Fruit fly (Drosophila melanogaster): Measurements from ENCODE around the gene CG43861.

Gene CG43861

dm6 chr2L:19958520-19959161, 58.4 kb downstream of the CG43861 start, which contains the start of gene COX4 (continued):
- TF ChIP-seq Taf1 (GFP tag; IDR thresholded peaks at IDR 0.05): no peak
- TF ChIP-seq MESR4 (GFP tag; optimal IDR thresholded peaks at IDR 0.05): peak; percentile 92
- TF ChIP-seq en (GFP tag; optimal IDR thresholded peaks at IDR 0.05): no peak
- TF ChIP-seq CG9797 (GFP tag; optimal IDR thresholded peaks at IDR 0.05): peak; percentile 75
- TF ChIP-seq E2f1 (GFP tag; IDR thresholded peaks at IDR 0.05): no peak
- TF ChIP-seq gsb-n (tag; optimal IDR thresholded peaks at IDR 0.05): peak; percentile 27
- no peak for TF ChIP-seq eve (GFP tag; optimal IDR thresholded peaks at IDR 0.05)
- no peak for TF ChIP-seq CG8944 (GFP tag; optimal IDR thresholded peaks at IDR 0.05)
- peak; percentile 79 for TF ChIP-seq amos (GFP tag; IDR thresholded peaks at IDR 0.05; ENCODE audit: partially characterized antibody)
- TF ChIP-seq CG13296 (GFP tag; optimal IDR thresholded peaks at IDR 0.05): no peak
- no peak for TF ChIP-seq CG6689 (GFP tag; IDR thresholded peaks at IDR 0.05)
- TF ChIP-seq Rx (GFP tag; IDR thresholded peaks at IDR 0.05): no peak
- TF ChIP-seq insv (GFP tag; optimal IDR thresholded peaks at IDR 0.05): no peak
- TF ChIP-seq CG4820 (GFP tag; optimal IDR thresholded peaks at IDR 0.05): no peak
- TF ChIP-seq CG10267 (tag; optimal IDR thresholded peaks at IDR 0.05): peak; percentile 67
- TF ChIP-seq eyg (GFP tag; optimal IDR thresholded peaks at IDR 0.05): no peak
- no peak for TF ChIP-seq CG13894 (tag; optimal IDR thresholded peaks at IDR 0.05)
- no peak for TF ChIP-seq Xrp1 (GFP tag; IDR thresholded peaks at IDR 0.05)
- TF ChIP-seq so (GFP tag; IDR thresholded peaks at IDR 0.05): no peak
- no peak for TF ChIP-seq al (GFP tag; IDR thresholded peaks at IDR 0.05)
- TF ChIP-seq HLH4C (GFP tag; IDR thresholded peaks at IDR 0.05; ENCODE audit: partially characterized antibody): peak; percentile 61
- TF ChIP-seq CG7928 (GFP tag; optimal IDR thresholded peaks at IDR 0.05): no peak
- no peak for TF ChIP-seq CG13624 (GFP tag; optimal IDR thresholded peaks at IDR 0.05)
- TF ChIP-seq MBD-R2 (GFP tag; IDR thresholded peaks at IDR 0.05): peak; percentile 36
- TF ChIP-seq CG16815 (GFP tag; optimal IDR thresholded peaks at IDR 0.05): no peak
- TF ChIP-seq HLH54F (GFP tag; optimal IDR thresholded peaks at IDR 0.05): no peak
- no peak for TF ChIP-seq Sox100B (GFP tag; optimal IDR thresholded peaks at IDR 0.05)
- no peak for TF ChIP-seq CG12744 (GFP tag; optimal IDR thresholded peaks at IDR 0.05)
- no peak for TF ChIP-seq CG34376 (GFP tag; optimal IDR thresholded peaks at IDR 0.05)
- TF ChIP-seq schlank (tag; optimal IDR thresholded peaks at IDR 0.05): no peak
- peak; percentile 43 for TF ChIP-seq CG30020 (tag; optimal IDR thresholded peaks at IDR 0.05)
- no peak for TF ChIP-seq CG4730 (GFP tag; IDR thresholded peaks at IDR 0.05)
- TF ChIP-seq kay (GFP tag; optimal IDR thresholded peaks at IDR 0.05): no peak
- no peak for TF ChIP-seq ttk (GFP tag; IDR thresholded peaks at IDR 0.05)
- TF ChIP-seq Bgb (GFP tag; IDR thresholded peaks at IDR 0.05; ENCODE audit: partially characterized antibody): peak; percentile 80
- TF ChIP-seq CG7357 (GFP tag; IDR thresholded peaks at IDR 0.05): no peak
- no peak for TF ChIP-seq ab (GFP tag; optimal IDR thresholded peaks at IDR 0.05)
- TF ChIP-seq CG6654 (GFP tag; optimal IDR thresholded peaks at IDR 0.05): no peak
- TF ChIP-seq sug (tag; optimal IDR thresholded peaks at IDR 0.05): no peak
- peak; percentile 44 for TF ChIP-seq CG12659 (GFP tag; optimal IDR thresholded peaks at IDR 0.05)
- no peak for TF ChIP-seq CTCF (GFP tag; optimal IDR thresholded peaks at IDR 0.05)
- TF ChIP-seq knrl (GFP tag; IDR thresholded peaks at IDR 0.05; ENCODE audit: partially characterized antibody): peak; percentile 77
- TF ChIP-seq pfk (GFP tag; optimal IDR thresholded peaks at IDR 0.05): no peak
- TF ChIP-seq Hr3 (GFP tag; optimal IDR thresholded peaks at IDR 0.05): no peak
- no peak for TF ChIP-seq CG12155 (GFP tag; optimal IDR thresholded peaks at IDR 0.05)
- no peak for TF ChIP-seq lilli (GFP tag; optimal IDR thresholded peaks at IDR 0.05)
- no peak for TF ChIP-seq tio (GFP tag; optimal IDR thresholded peaks at IDR 0.05)
- TF ChIP-seq Fer3 (tag; optimal IDR thresholded peaks at IDR 0.05): no peak
- no peak for TF ChIP-seq stc (GFP tag; IDR thresholded peaks at IDR 0.05)
- peak; percentile 2 for TF ChIP-seq sens (GFP tag)
- TF ChIP-seq CG1024 (GFP tag; IDR thresholded peaks at IDR 0.05): no peak
- TF ChIP-seq mirr (GFP tag; optimal IDR thresholded peaks at IDR 0.05): no peak

Measured in whole organism, embryonic.